Fruit fly (Drosophila melanogaster) whole organism, adult: Measurements from ENCODE around the gene CG17350.

Experiments used
- CG11617 ChIP-seq: fragments of 200-800 bp; sonication (Bioruptor generic); optimal IDR thresholded peaks from 2 replicates; lab custom pipeline; 2017; ENCODE audit warnings: mild to moderate bottlenecking, missing biosample characterization, missing genetic modification reagents, missing genetic modification characterization
- CG12768 ChIP-seq: fragments of 200-800 bp; sonication (Bioruptor generic); optimal IDR thresholded peaks from 2 replicates; lab custom pipeline; 2017; ENCODE audit warnings: missing biosample characterization, missing genetic modification characterization, mild to moderate bottlenecking, moderate library complexity, missing genetic modification reagents
- CG14711 ChIP-seq: fragments of 200-800 bp; sonication (Bioruptor generic); optimal IDR thresholded peaks from 2 replicates; lab custom pipeline; 2018; ENCODE audit warnings: missing biosample characterization, mild to moderate bottlenecking, missing genetic modification characterization, moderate library complexity
- CG1620 ChIP-seq: fragments of 200-800 bp; sonication (Bioruptor generic); optimal IDR thresholded peaks from 2 replicates; lab custom pipeline; 2016; ENCODE audit warnings: missing biosample characterization, missing genetic modification characterization
- CG33017 ChIP-seq: fragments of 200-800 bp; sonication (Bioruptor generic); optimal IDR thresholded peaks from 2 replicates; lab custom pipeline; 2018; ENCODE audit warnings: missing biosample characterization, mild to moderate bottlenecking, missing genetic modification characterization, moderate library complexity
- CG5204 ChIP-seq: fragments of 200-800 bp; sonication (Bioruptor generic); optimal IDR thresholded peaks from 2 replicates; lab custom pipeline; 2016; ENCODE audit warnings: missing biosample characterization, missing genetic modification characterization
- CG7045 ChIP-seq: fragments of 200-800 bp; sonication (Bioruptor generic); optimal IDR thresholded peaks from 2 replicates; lab custom pipeline; 2017; ENCODE audit warnings: missing biosample characterization, mild to moderate bottlenecking, missing genetic modification characterization
- CG7101 ChIP-seq: fragments of 200-800 bp; sonication (Bioruptor generic); optimal IDR thresholded peaks from 2 replicates; lab custom pipeline; 2018; ENCODE audit warnings: missing biosample characterization, mild to moderate bottlenecking, missing genetic modification characterization, moderate library complexity
- Clk ChIP-seq: fragments of 200-800 bp; sonication (Bioruptor generic); optimal IDR thresholded peaks from 2 replicates; lab custom pipeline; 2017; ENCODE audit warnings: missing biosample characterization, missing genetic modification characterization
- Crg-1 ChIP-seq: fragments of 200-800 bp; sonication (Bioruptor generic); optimal IDR thresholded peaks from 2 replicates; lab custom pipeline; 2016; ENCODE audit warnings: missing biosample characterization, missing genetic modification characterization
- Hr96 ChIP-seq: fragments of 200-800 bp; sonication (Bioruptor generic); optimal IDR thresholded peaks from 2 replicates; lab custom pipeline; 2016; ENCODE audit warnings: missing biosample characterization, missing genetic modification characterization
- Mnt ChIP-seq: fragments of 200-800 bp; sonication (Bioruptor generic); optimal IDR thresholded peaks from 2 replicates; lab custom pipeline; 2016; ENCODE audit warnings: missing biosample characterization, mild to moderate bottlenecking, missing genetic modification characterization
- bab1 ChIP-seq: fragments of 200-800 bp; sonication (Bioruptor generic); optimal IDR thresholded peaks from 3 replicates; lab custom pipeline; 2019; ENCODE audit warnings: missing biosample characterization, mild to moderate bottlenecking, missing genetic modification characterization, moderate library complexity
- cic ChIP-seq: fragments of 200-800 bp; sonication (Bioruptor generic); optimal IDR thresholded peaks from 2 replicates; lab custom pipeline; 2017; ENCODE audit warnings: missing biosample characterization, mild to moderate bottlenecking, missing genetic modification characterization, moderate library complexity
- cnc ChIP-seq, 2 experiments: fragments of >200 bp; optimal IDR thresholded peaks; 2 replicates each; lab custom pipeline; 2017
- kay ChIP-seq: fragments of 200-800 bp; sonication (Bioruptor generic); peaks from one replicate; lab custom pipeline; 2016; ENCODE audit warnings: missing biosample characterization, missing genetic modification characterization, borderline replicate concordance
- ovo ChIP-seq: fragments of 200-800 bp; sonication (Bioruptor generic); optimal IDR thresholded peaks from 2 replicates; lab custom pipeline; 2016; ENCODE audit warnings: missing biosample characterization, missing genetic modification characterization
- pad ChIP-seq: fragments of 200-800 bp; sonication (Bioruptor generic); optimal IDR thresholded peaks from 3 replicates; lab custom pipeline; 2017; ENCODE audit warnings: missing biosample characterization, missing genetic modification characterization, mild to moderate bottlenecking, moderate library complexity, missing genetic modification reagents
- tj ChIP-seq: fragments of 200-800 bp; sonication (Bioruptor generic); optimal IDR thresholded peaks from 3 replicates; lab custom pipeline; 2017; ENCODE audit warnings: missing biosample characterization, mild to moderate bottlenecking, missing genetic modification characterization, moderate library complexity
- toe ChIP-seq: fragments of 200-800 bp; sonication (Bioruptor generic); optimal IDR thresholded peaks from 2 replicates; lab custom pipeline; 2016; ENCODE audit warnings: missing biosample characterization, missing genetic modification characterization

CG17350 gene

dm6 chr2L:19402667-19403066 lies 21.9 kb downstream of the CG17350 start:
- TF ChIP-seq cic (GFP tag; lab: Kevin White, UChicago) (no peak), CG7045 (GFP tag; lab: Kevin White, UChicago) (no peak), toe (GFP tag; lab: Kevin White, UChicago) (no peak), CG5204 (no peak), kay (no peak), CG7101 (tag; lab: Kevin White, UChicago) (no peak), CG1620 (no peak), Clk (GFP tag; lab: Kevin White, UChicago) (no peak)

dm6 chr2L:19403398-19403797 lies 22.7 kb downstream of the CG17350 start:
- TF ChIP-seq bab1, result no peak
- no peak for TF ChIP-seq Clk (GFP tag; lab: Kevin White, UChicago)
- TF ChIP-seq Hr96 (GFP tag; lab: Kevin White, UChicago), result no peak
- no peak for TF ChIP-seq Mnt
- no peak for TF ChIP-seq Crg-1
- no peak for TF ChIP-seq CG5204
- no peak for TF ChIP-seq toe (GFP tag; lab: Kevin White, UChicago)
- TF ChIP-seq CG7045 (GFP tag; lab: Kevin White, UChicago), result no peak
- TF ChIP-seq cic (GFP tag; lab: Kevin White, UChicago), result no peak
- no peak for TF ChIP-seq CG7101 (tag; lab: Kevin White, UChicago)
- TF ChIP-seq pad (GFP tag; lab: Kevin White, UChicago), result no peak
- no peak for TF ChIP-seq CG14711
- no peak for TF ChIP-seq CG11617 (GFP tag; lab: Kevin White, UChicago)
- TF ChIP-seq ovo (GFP tag; lab: Kevin White, UChicago), result no peak

dm6 chr2L:19404804-19405203 lies 24.1 kb downstream of the CG17350 start:
- TF ChIP-seq Crg-1 (no peak), CG5204 (no peak), Clk (GFP tag; lab: Kevin White, UChicago) (no peak), bab1 (no peak), ovo (GFP tag; lab: Kevin White, UChicago) (no peak), CG14711 (no peak), CG11617 (GFP tag; lab: Kevin White, UChicago) (no peak), kay (no peak), CG1620 (no peak), Mnt (no peak), Hr96 (GFP tag; lab: Kevin White, UChicago) (no peak), toe (GFP tag; lab: Kevin White, UChicago) (no peak), CG7101 (tag; lab: Kevin White, UChicago) (no peak), cnc (optimal IDR thresholded peaks at IDR 0.05; lab: Kevin White, UChicago) (no peak), CG33017 (tag; lab: Kevin White, UChicago) (no peak), pad (GFP tag; lab: Kevin White, UChicago) (no peak), CG7045 (GFP tag; lab: Kevin White, UChicago) (no peak), CG12768 (no peak), cic (GFP tag; lab: Kevin White, UChicago) (no peak), tj (GFP tag; lab: Kevin White, UChicago) (no peak)

dm6 chr2L:19405685-19406357 lies 25.1 kb downstream of the CG17350 start:
- TF ChIP-seq CG7045 (GFP tag; lab: Kevin White, UChicago) (no peak), CG1620 (no peak), ovo (GFP tag; lab: Kevin White, UChicago) (no peak)

- TF ChIP-seq toe (GFP tag; lab: Kevin White, UChicago), result no peak
- TF ChIP-seq CG33017 (tag; lab: Kevin White, UChicago), result no peak
- TF ChIP-seq cnc (optimal IDR thresholded peaks at IDR 0.05; lab: Kevin White, UChicago), result no peak
- no peak for TF ChIP-seq CG12768
- TF ChIP-seq Crg-1, result no peak
Measured at dm6 chr2L:19406419-19406818, 25.7 kb downstream of the CG17350 start.

- TF ChIP-seq CG7045 (GFP tag; lab: Kevin White, UChicago) (no peak), pad (GFP tag; lab: Kevin White, UChicago) (no peak), tj (GFP tag; lab: Kevin White, UChicago) (no peak), Clk (GFP tag; lab: Kevin White, UChicago) (no peak), kay (no peak), toe (GFP tag; lab: Kevin White, UChicago) (no peak), CG33017 (tag; lab: Kevin White, UChicago) (no peak), CG7101 (tag; lab: Kevin White, UChicago) (no peak), Crg-1 (no peak), CG14711 (no peak), Mnt (no peak), bab1 (no peak)
Measured at dm6 chr2L:19411966-19412365, 31.2 kb downstream of the CG17350 start.

dm6 chr2L:19413118-19413893 lies 32.6 kb downstream of the CG17350 start:
- TF ChIP-seq kay (peak; percentile 60), CG7045 (GFP tag; lab: Kevin White, UChicago) (no peak)
